Fruit fly (Drosophila melanogaster) whole organism, wandering third instar larva: Measurements from ENCODE around the gene alpha-PheRS.

Experiments used
- CG32264 ChIP-seq: fragments of 200-800 bp; sonication (Bioruptor generic); optimal IDR thresholded peaks from 2 replicates; lab custom pipeline; 2016; ENCODE audit warnings: missing biosample characterization, missing genetic modification characterization
- CG9705 ChIP-seq: fragments of 200-800 bp; sonication (Bioruptor generic); optimal IDR thresholded peaks from 2 replicates; lab custom pipeline; 2018; ENCODE audit warnings: missing biosample characterization, mild to moderate bottlenecking, missing genetic modification characterization
- CrebA ChIP-seq: fragments of 200-800 bp; sonication (Bioruptor generic); optimal IDR thresholded peaks from 2 replicates; lab custom pipeline; 2016; ENCODE audit warnings: missing biosample characterization, mild to moderate bottlenecking, missing genetic modification characterization, borderline replicate concordance
- Dif ChIP-seq: fragments of 200-275, 200-300 bp; sonication (Bioruptor generic); optimal IDR thresholded peaks from 2 replicates; lab custom pipeline; 2018; ENCODE audit warnings: missing biosample characterization, missing genetic modification characterization; ENCODE audit not compliant: partially characterized antibody
- GATAd ChIP-seq: sonication (Bioruptor generic); optimal IDR thresholded peaks from 2 replicates; lab custom pipeline; 2016; ENCODE audit warnings: missing biosample characterization, missing genetic modification characterization
- HLH106 ChIP-seq: fragments of 200-800 bp; optimal IDR thresholded peaks from 3 replicates; lab custom pipeline; 2019; ENCODE audit warnings: missing biosample characterization, mild to moderate bottlenecking, missing genetic modification characterization, moderate library complexity
- Hnf4 ChIP-seq: fragments of 200-800 bp; sonication (Bioruptor generic); optimal IDR thresholded peaks from 2 replicates; lab custom pipeline; 2016; ENCODE audit warnings: missing biosample characterization, mild to moderate bottlenecking, missing genetic modification characterization
- Hr78 ChIP-seq: fragments of >200 bp; optimal IDR thresholded peaks from 2 replicates; lab custom pipeline; 2017; ENCODE audit warnings: missing biosample characterization, missing genetic modification characterization
- Hr83 ChIP-seq: fragments of 200-300 bp; sonication (Bioruptor generic); optimal IDR thresholded peaks from 2 replicates; lab custom pipeline; 2016; ENCODE audit warnings: missing biosample characterization, mild to moderate bottlenecking, missing genetic modification characterization, moderate library complexity; ENCODE audit not compliant: poor library complexity, severe bottlenecking
- Jra ChIP-seq: sonication (Bioruptor generic); optimal IDR thresholded peaks from 2 replicates; lab custom pipeline; 2016; ENCODE audit warnings: missing biosample characterization, missing genetic modification characterization
- Myc ChIP-seq: fragments of >200 bp; optimal IDR thresholded peaks from 2 replicates; lab custom pipeline; 2017
- N ChIP-seq: fragments of >200 bp; optimal IDR thresholded peaks from 2 replicates; lab custom pipeline; 2018; ENCODE audit warnings: missing biosample characterization, missing external identifiers, missing genetic modification characterization
- Rel ChIP-seq, 2 experiments: fragments of 200-800 bp; sonication (Bioruptor generic) in 1 of 2; optimal IDR thresholded peaks; 2 replicates in 1 of 2; 3 replicates in 1 of 2; lab custom pipeline; 2016 to 2019; ENCODE audit warnings: mild to moderate bottlenecking in 2 of 2, missing biosample characterization in 2 of 2, missing genetic modification characterization in 2 of 2, moderate library complexity in 1 of 2
- Vsx2 ChIP-seq: fragments of 200-300, 225-300 bp; sonication (Bioruptor generic); optimal IDR thresholded peaks from 2 replicates; lab custom pipeline; 2018; ENCODE audit warnings: missing biosample characterization, missing genetic modification characterization; ENCODE audit not compliant: partially characterized antibody
- brk ChIP-seq: fragments of 200-800 bp; sonication (Bioruptor generic); optimal IDR thresholded peaks from 2 replicates; lab custom pipeline; 2016; ENCODE audit warnings: missing biosample characterization, mild to moderate bottlenecking, missing genetic modification characterization
- dl ChIP-seq, 2 experiments: fragments of 175-275, 200-275 bp in 1 of 2; fragments of 200-275 bp in 1 of 2; sonication (Bioruptor generic); optimal IDR thresholded peaks; lab custom pipeline; 2018; ENCODE audit warnings: mild to moderate bottlenecking in 2 of 2, missing biosample characterization in 2 of 2, missing genetic modification characterization in 2 of 2, moderate library complexity in 2 of 2; ENCODE audit not compliant: partially characterized antibody in 2 of 2, insufficient read depth in 1 of 2
- dmrt93B ChIP-seq: fragments of 200-800 bp; sonication (Bioruptor generic); optimal IDR thresholded peaks from 2 replicates; lab custom pipeline; 2018; ENCODE audit warnings: missing biosample characterization, mild to moderate bottlenecking, missing genetic modification characterization
- dsf ChIP-seq: sonication (Bioruptor generic); optimal IDR thresholded peaks from 2 replicates; lab custom pipeline; 2016; ENCODE audit warnings: missing biosample characterization, missing genetic modification characterization, borderline replicate concordance
- ey ChIP-seq: fragments of 200-800 bp; sonication (Bioruptor generic); optimal IDR thresholded peaks from 2 replicates; lab custom pipeline; 2016; ENCODE audit warnings: missing biosample characterization, missing genetic modification characterization
- foxo ChIP-seq, 2 experiments: fragments of 200-800 bp; sonication (Bioruptor generic); optimal IDR thresholded peaks; 2 replicates in 1 of 2; 3 replicates in 1 of 2; lab custom pipeline; 2016 to 2017; ENCODE audit warnings: missing biosample characterization in 2 of 2, missing genetic modification characterization in 2 of 2
- fru ChIP-seq: fragments of 200-800 bp; sonication (Bioruptor generic); optimal IDR thresholded peaks from 3 replicates; lab custom pipeline; 2016; ENCODE audit warnings: missing biosample characterization, mild to moderate bottlenecking, missing genetic modification characterization
- jim ChIP-seq: fragments of 175-275, 200-325 bp; sonication (Bioruptor generic); optimal IDR thresholded peaks from 2 replicates; lab custom pipeline; 2016; ENCODE audit warnings: missing biosample characterization, mild to moderate bottlenecking, missing genetic modification characterization
- lola ChIP-seq: fragments of >200 bp; optimal IDR thresholded peaks from 2 replicates; lab custom pipeline; 2017; ENCODE audit warnings: missing biosample characterization, missing genetic modification characterization
- pan ChIP-seq: fragments of >200 bp; optimal IDR thresholded peaks from 2 replicates; lab custom pipeline; 2017
- rgr ChIP-seq: fragments of 200-800 bp; sonication (Bioruptor generic); optimal IDR thresholded peaks from 3 replicates; lab custom pipeline; 2016; ENCODE audit warnings: missing biosample characterization, mild to moderate bottlenecking, missing genetic modification characterization
- sage ChIP-seq: fragments of 200-800 bp; sonication (Bioruptor generic); optimal IDR thresholded peaks from 2 replicates; lab custom pipeline; 2016; ENCODE audit warnings: missing biosample characterization, mild to moderate bottlenecking, missing genetic modification characterization
- tai ChIP-seq: sonication (Bioruptor generic); optimal IDR thresholded peaks from 2 replicates; lab custom pipeline; 2016; ENCODE audit warnings: missing biosample characterization, missing genetic modification characterization
- usp ChIP-seq: fragments of >200 bp; optimal IDR thresholded peaks from 2 replicates; lab custom pipeline; 2017; ENCODE audit warnings: missing biosample characterization, missing genetic modification characterization
- woc ChIP-seq: sonication (Bioruptor generic); optimal IDR thresholded peaks from 2 replicates; lab custom pipeline; 2016; ENCODE audit warnings: missing biosample characterization, mild to moderate bottlenecking, missing genetic modification characterization

The alpha-PheRS gene

DNA sequence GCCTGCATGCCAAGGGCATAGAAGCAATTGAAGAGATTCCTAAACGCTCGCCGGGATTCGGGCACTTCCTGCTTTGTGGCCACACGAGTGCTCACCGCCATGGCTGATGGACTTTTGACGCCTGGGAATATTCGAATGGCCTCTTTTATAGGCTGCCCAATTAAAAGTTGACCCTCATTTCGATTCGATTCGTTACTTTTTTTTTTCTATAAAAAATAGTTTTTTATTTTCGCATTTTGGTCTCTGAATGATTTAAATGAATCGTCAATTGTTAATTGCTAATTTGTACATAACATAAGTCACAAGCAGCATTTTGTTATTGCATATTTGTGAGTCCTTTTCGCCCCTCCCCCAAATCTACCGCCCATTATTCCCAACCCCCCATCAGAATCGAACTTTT is 20.2 kb upstream of the alpha-PheRS start, which contains the start of gene Or7a:
Or7a (minus strand) TSS at position 101 of the 400 bp plus-strand sequence.
- TF ChIP-seq Dif (GFP tag; lab: Kevin White, UChicago) (no peak), HLH106 (tag; lab: Kevin White, UChicago) (no peak), dmrt93B (no peak), brk (GFP tag; lab: Kevin White, UChicago) (no peak), Hnf4 (GFP tag; lab: Kevin White, UChicago) (no peak), jim (no peak), Jra (GFP tag; lab: Kevin White, UChicago) (no peak), Hr78 (GFP tag; lab: Kevin White, UChicago) (no peak), N (GFP tag; lab: Kevin White, UChicago) (no peak), pan (lab: Kevin White, UChicago) (no peak), Hr83 (GFP tag; lab: Kevin White, UChicago) (no peak), dl (GFP tag; optimal IDR thresholded peaks at IDR 0.05; lab: Kevin White, UChicago; ENCODE audit: insufficient read depth in 1 of 2, partially characterized antibody in 2 of 2) (no peak)
- TF ChIP-seq, all 38 proteins: peak for 0

DNA sequence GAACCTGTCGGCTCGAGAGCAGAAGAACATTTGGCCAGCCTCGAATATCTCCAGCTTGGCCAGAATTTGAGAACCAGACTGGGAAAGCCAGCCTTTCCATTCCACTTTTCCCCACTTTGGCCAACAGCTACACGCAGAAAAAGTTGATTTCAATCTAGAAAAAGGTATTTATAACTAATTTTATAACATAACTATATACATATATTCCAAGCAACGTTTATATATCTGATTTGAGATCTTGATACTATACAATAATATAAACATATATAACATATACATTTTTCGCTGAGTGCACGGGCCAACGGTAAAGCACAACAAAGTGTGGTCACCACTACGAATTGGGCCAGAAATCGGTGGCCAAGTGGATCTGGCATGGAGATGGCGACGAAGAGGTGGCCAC is 18.1 kb upstream of the alpha-PheRS start:
- TF ChIP-seq tai (GFP tag; lab: Kevin White, UChicago): no peak

DNA sequence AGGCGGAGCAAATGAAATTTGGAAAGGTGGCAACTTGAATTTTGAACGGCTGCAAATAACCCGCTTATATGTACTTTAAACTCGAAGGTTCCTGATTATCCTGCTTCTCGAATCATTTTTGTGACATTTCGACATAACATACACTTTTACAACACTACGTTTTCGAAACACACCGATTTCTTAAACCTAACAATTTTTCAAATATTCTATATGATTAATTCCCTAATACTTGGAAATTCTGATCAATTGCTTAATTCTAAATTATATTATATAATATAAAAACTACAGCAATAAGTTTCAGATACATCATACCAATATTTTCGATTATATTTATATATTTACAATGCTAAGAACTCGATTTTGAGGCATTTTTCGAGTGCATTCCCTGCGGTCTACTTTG is 17.3 kb upstream of the alpha-PheRS start, which contains the start of gene CG10761:
CG10761 (minus strand) TSS at position 101 of the 400 bp plus-strand sequence.
- no peak for TF ChIP-seq rgr
- no peak for TF ChIP-seq foxo (GFP tag; optimal IDR thresholded peaks at IDR 0.05; lab: Kevin White, UChicago)
- TF ChIP-seq CG32264 (GFP tag; lab: Kevin White, UChicago): no peak
- TF ChIP-seq Myc: no peak
- TF ChIP-seq Hnf4 (GFP tag; lab: Kevin White, UChicago): no peak
- TF ChIP-seq Rel (GFP tag; optimal IDR thresholded peaks at IDR 0.05; lab: Kevin White, UChicago): no peak
- TF ChIP-seq Rel (tag; optimal IDR thresholded peaks at IDR 0.05; lab: Kevin White, UChicago): no peak
- TF ChIP-seq brk (GFP tag; lab: Kevin White, UChicago): no peak
- no peak for TF ChIP-seq fru (GFP tag; lab: Kevin White, UChicago)
- no peak for TF ChIP-seq CG9705 (GFP tag; lab: Kevin White, UChicago)
- TF ChIP-seq GATAd (GFP tag; lab: Kevin White, UChicago): no peak
- no peak for TF ChIP-seq jim
- no peak for TF ChIP-seq CrebA (GFP tag; lab: Kevin White, UChicago)
- no peak for TF ChIP-seq woc (GFP tag; lab: Kevin White, UChicago)
- TF ChIP-seq dsf: no peak
- TF ChIP-seq dl (GFP tag; optimal IDR thresholded peaks at IDR 0.05; lab: Kevin White, UChicago; ENCODE audit: insufficient read depth in 1 of 2, partially characterized antibody in 2 of 2): no peak
- TF ChIP-seq Jra (GFP tag; lab: Kevin White, UChicago): no peak
- TF ChIP-seq N (GFP tag; lab: Kevin White, UChicago): no peak

DNA sequence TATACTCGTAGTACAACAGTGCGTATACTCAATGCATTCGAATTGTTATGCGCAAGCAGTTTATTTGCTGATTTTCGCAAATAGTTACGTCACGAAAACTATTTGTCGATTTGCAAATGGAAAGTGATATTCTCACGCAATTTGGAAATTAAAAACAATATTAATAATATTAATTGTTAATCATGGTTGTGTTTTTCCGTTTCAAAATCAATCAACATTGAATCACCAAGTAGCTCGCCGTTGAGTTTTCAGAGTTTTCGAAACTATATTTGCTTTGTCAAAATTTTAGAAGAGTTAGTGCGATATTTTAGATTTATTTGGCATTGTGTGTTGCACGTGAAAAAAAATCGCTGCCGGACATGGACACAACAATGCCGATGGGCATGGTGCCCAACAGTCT is 14.4 kb upstream of the alpha-PheRS start, which contains the start of gene CG15337:
CG15337 (plus strand) TSS at position 301 of the 400 bp plus-strand sequence.
- no peak for TF ChIP-seq CG9705 (GFP tag; lab: Kevin White, UChicago)
- no peak for TF ChIP-seq Hr83 (GFP tag; lab: Kevin White, UChicago)
- no peak for TF ChIP-seq woc (GFP tag; lab: Kevin White, UChicago)
- no peak for TF ChIP-seq usp

- no peak for TF ChIP-seq sage (GFP tag; lab: Kevin White, UChicago)
- TF ChIP-seq dmrt93B: no peak
- no peak for TF ChIP-seq CrebA (GFP tag; lab: Kevin White, UChicago)
- TF ChIP-seq Dif (GFP tag; lab: Kevin White, UChicago): no peak
- no peak for TF ChIP-seq ey (GFP tag; lab: Kevin White, UChicago)
- TF ChIP-seq CG9705 (GFP tag; lab: Kevin White, UChicago): no peak
- TF ChIP-seq jim: no peak
- TF ChIP-seq Hr78 (GFP tag; lab: Kevin White, UChicago): no peak
- TF ChIP-seq Vsx2 (GFP tag; lab: Kevin White, UChicago): no peak
- no peak for TF ChIP-seq lola (GFP tag; lab: Kevin White, UChicago)
- TF ChIP-seq pan (lab: Kevin White, UChicago): no peak
These were observed 13.6 kb upstream of the alpha-PheRS start for dm6 chrX:8158942-8159472.
